Worm (Caenorhabditis elegans) whole organism, mixed stage, embryonic: ENCODE results near the gene fbxb-10.

ENCODE experiments used
- ceh-43 ChIP-seq: fragments of 200-800 bp; sonication (Bioruptor generic); optimal IDR thresholded peaks from 2 replicates; lab custom pipeline; 2018; ENCODE audit warnings: mild to moderate bottlenecking, missing genetic modification characterization, moderate library complexity, missing compliant biosample characterization
- elt-3 ChIP-seq: fragments of 150-350 bp; optimal IDR thresholded peaks from 2 replicates; lab custom pipeline; 2014; ENCODE audit warnings: missing biosample characterization, missing genetic modification characterization
- ham-2 ChIP-seq: fragments of 200-800 bp; sonication (Bioruptor generic); optimal IDR thresholded peaks from 2 replicates; lab custom pipeline; 2018; ENCODE audit warnings: mild to moderate bottlenecking, missing genetic modification characterization, missing compliant biosample characterization
- mab-5 ChIP-seq: fragments of 150-350 bp; optimal IDR thresholded peaks from 2 replicates; lab custom pipeline; 2014; ENCODE audit warnings: missing biosample characterization, missing genetic modification characterization
- nhr-237 ChIP-seq: fragments of 150-350 bp; optimal IDR thresholded peaks from 2 replicates; lab custom pipeline; 2014; ENCODE audit warnings: missing biosample characterization, missing genetic modification characterization
- nhr-28 ChIP-seq: fragments of 150-350 bp; optimal IDR thresholded peaks from 2 replicates; lab custom pipeline; 2014; ENCODE audit warnings: missing biosample characterization, missing genetic modification characterization
- snpc-4 ChIP-seq: fragments of 150-350 bp; optimal IDR thresholded peaks from 2 replicates; lab custom pipeline; 2014; ENCODE audit warnings: missing biosample characterization, missing genetic modification characterization

DNA sequence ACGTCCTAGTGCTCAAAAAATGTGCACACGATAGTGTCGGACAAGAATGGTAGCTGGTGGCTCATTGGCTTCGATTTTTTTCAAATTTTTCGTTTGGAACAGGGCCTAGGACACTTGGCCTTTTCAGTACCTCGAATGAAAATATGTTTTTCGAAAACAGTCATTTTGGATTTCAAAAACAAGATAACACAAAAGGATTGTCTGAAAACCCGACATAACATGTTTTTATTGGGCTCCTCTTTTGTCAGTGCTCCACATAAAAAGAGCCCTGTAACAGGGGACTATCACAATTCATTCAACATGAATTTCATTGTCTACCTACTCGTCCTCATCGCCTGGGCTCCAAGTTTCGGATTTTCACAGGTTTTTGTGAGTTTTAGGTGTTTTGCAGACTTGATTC lies 46.1 kb upstream of the fbxb-10 start, which contains the start of gene C16C4.17:
- TF ChIP-seq snpc-4 (no peak), mab-5 (tag; lab: Kevin White, UChicago) (no peak), ham-2 (no peak), nhr-28 (tag; lab: Kevin White, UChicago) (no peak), ceh-43 (GFP tag; lab: Kevin White, UChicago) (no peak), nhr-237 (tag; lab: Kevin White, UChicago) (no peak), elt-3 (tag; lab: Kevin White, UChicago) (no peak)
